Fruit fly (Drosophila melanogaster) whole organism, prepupa: ENCODE data around the gene CG7685.

Source experiments
- Blimp-1 ChIP-seq: fragments of 200-800 bp; sonication (Bioruptor generic); optimal IDR thresholded peaks from 3 replicates; lab custom pipeline; 2017; ENCODE audit warnings: missing biosample characterization, missing genetic modification characterization, mild to moderate bottlenecking, moderate library complexity, missing genetic modification reagents
- CG10631 ChIP-seq: fragments of 200-800 bp; sonication (Bioruptor generic); optimal IDR thresholded peaks from 2 replicates; lab custom pipeline; 2016; ENCODE audit warnings: missing biosample characterization, missing genetic modification characterization
- CG1621 ChIP-seq: fragments of 200-800 bp; sonication (Bioruptor generic); optimal IDR thresholded peaks from 3 replicates; lab custom pipeline; 2018; ENCODE audit warnings: missing biosample characterization, mild to moderate bottlenecking, missing genetic modification characterization
- CG16779 ChIP-seq: fragments of 200-800 bp; sonication (Bioruptor generic); optimal IDR thresholded peaks from 3 replicates; lab custom pipeline; 2017; ENCODE audit warnings: missing biosample characterization, mild to moderate bottlenecking, missing genetic modification characterization
- CG3032 ChIP-seq: fragments of 200-800 bp; optimal IDR thresholded peaks from 2 replicates; lab custom pipeline; 2019; ENCODE audit warnings: missing biosample characterization, mild to moderate bottlenecking, missing genetic modification characterization, moderate library complexity
- CG31627 ChIP-seq: fragments of 200-800 bp; sonication (Bioruptor generic); optimal IDR thresholded peaks from 3 replicates; lab custom pipeline; 2016; ENCODE audit warnings: missing biosample characterization, missing genetic modification characterization
- CG32006 ChIP-seq: fragments of 200-800 bp; sonication (Bioruptor generic); optimal IDR thresholded peaks from 3 replicates; lab custom pipeline; 2017; ENCODE audit warnings: missing biosample characterization, mild to moderate bottlenecking, missing genetic modification characterization
- CG34406 ChIP-seq: fragments of 200-800 bp; sonication (Bioruptor generic); optimal IDR thresholded peaks from 3 replicates; lab custom pipeline; 2016; ENCODE audit warnings: missing biosample characterization, missing genetic modification characterization
- CG4318 ChIP-seq: fragments of 200-800 bp; sonication (Bioruptor generic); optimal IDR thresholded peaks from 3 replicates; lab custom pipeline; 2017; ENCODE audit warnings: missing biosample characterization, mild to moderate bottlenecking, missing genetic modification characterization
- CG6163 ChIP-seq: fragments of 200-800 bp; sonication (Bioruptor generic); IDR thresholded peaks from 3 replicates; pipeline ENCODE4 v1.3.6; 2022; ENCODE audit warnings: missing biosample characterization, missing genetic modification characterization
- CG6276 ChIP-seq: fragments of 200-800 bp; sonication (Bioruptor generic); optimal IDR thresholded peaks from 2 replicates; lab custom pipeline; 2017; ENCODE audit warnings: missing biosample characterization, mild to moderate bottlenecking, missing genetic modification characterization
- CG6854 ChIP-seq: fragments of 200-800 bp; sonication (Bioruptor generic); optimal IDR thresholded peaks from 2 replicates; lab custom pipeline; 2017; ENCODE audit warnings: missing biosample characterization, mild to moderate bottlenecking, missing genetic modification characterization
- CG8119 ChIP-seq: fragments of 200-800 bp; sonication (Bioruptor generic); IDR thresholded peaks from 3 replicates; pipeline ENCODE4 v1.3.6; 2022; ENCODE audit warnings: missing biosample characterization, missing genetic modification characterization
- CG8319 ChIP-seq: fragments of 200-800 bp; sonication (Bioruptor generic); optimal IDR thresholded peaks from 3 replicates; lab custom pipeline; 2016; ENCODE audit warnings: missing biosample characterization, missing genetic modification characterization
- CG8632 ChIP-seq: fragments of 200-800 bp; sonication (Bioruptor generic); optimal IDR thresholded peaks from 3 replicates; lab custom pipeline; 2016; ENCODE audit warnings: missing biosample characterization, missing genetic modification characterization
- CG9139 ChIP-seq: fragments of 200-800 bp; sonication (Bioruptor generic); optimal IDR thresholded peaks from 3 replicates; lab custom pipeline; 2017; ENCODE audit warnings: missing biosample characterization, mild to moderate bottlenecking, missing genetic modification characterization
- Eip75B ChIP-seq: fragments of 200-800 bp; sonication (Bioruptor generic); optimal IDR thresholded peaks from 3 replicates; lab custom pipeline; 2016; ENCODE audit warnings: missing biosample characterization, missing genetic modification characterization
- Eip78C ChIP-seq: fragments of 200-800 bp; sonication (Bioruptor generic); peaks from one replicate; lab custom pipeline; 2016; ENCODE audit warnings: missing biosample characterization, missing genetic modification characterization
- Eip93F ChIP-seq: fragments of 200-800 bp; sonication (Bioruptor generic); optimal IDR thresholded peaks from 2 replicates; lab custom pipeline; 2016; ENCODE audit warnings: missing biosample characterization, mild to moderate bottlenecking, missing genetic modification characterization
- Gug ChIP-seq: fragments of 200-800 bp; sonication (Bioruptor generic); IDR thresholded peaks from 2 replicates; pipeline ENCODE4 v1.3.6; 2022; ENCODE audit warnings: missing biosample characterization, missing genetic modification characterization
- Hr39 ChIP-seq: fragments of 200-800 bp; sonication (Bioruptor generic); optimal IDR thresholded peaks from 2 replicates; lab custom pipeline; 2016; ENCODE audit warnings: missing biosample characterization, missing genetic modification characterization
- Hr4 ChIP-seq: fragments of 200-800 bp; sonication (Bioruptor generic); optimal IDR thresholded peaks from 3 replicates; lab custom pipeline; 2016; ENCODE audit warnings: missing biosample characterization, missing genetic modification characterization
- Lpt ChIP-seq: fragments of 200-800 bp; sonication (Bioruptor generic); optimal IDR thresholded peaks from 3 replicates; lab custom pipeline; 2016; ENCODE audit warnings: missing biosample characterization, missing genetic modification characterization
- Met ChIP-seq: fragments of 200-800 bp; sonication (Bioruptor generic); optimal IDR thresholded peaks from 3 replicates; lab custom pipeline; 2016; ENCODE audit warnings: missing biosample characterization, missing genetic modification characterization
- OdsH ChIP-seq: fragments of 200-800 bp; sonication (Bioruptor generic); optimal IDR thresholded peaks from 3 replicates; lab custom pipeline; 2016; ENCODE audit warnings: missing biosample characterization, missing genetic modification characterization
- Smox ChIP-seq: fragments of 200-800 bp; sonication (Bioruptor generic); optimal IDR thresholded peaks from 3 replicates; lab custom pipeline; 2016; ENCODE audit warnings: missing biosample characterization, missing genetic modification characterization
- Sox102F ChIP-seq: fragments of 200-800 bp; sonication (Bioruptor generic); optimal IDR thresholded peaks from 2 replicates; lab custom pipeline; 2016; ENCODE audit warnings: missing biosample characterization, mild to moderate bottlenecking, missing genetic modification characterization
- Sox15 ChIP-seq: fragments of 200-800 bp; sonication (Bioruptor generic); optimal IDR thresholded peaks from 3 replicates; lab custom pipeline; 2016; ENCODE audit warnings: missing biosample characterization, missing genetic modification characterization
- acj6 ChIP-seq: fragments of 200-800 bp; sonication (Bioruptor generic); optimal IDR thresholded peaks from 3 replicates; lab custom pipeline; 2016; ENCODE audit warnings: missing biosample characterization, missing genetic modification characterization
- cyc ChIP-seq: fragments of 200-800 bp; sonication (Bioruptor generic); optimal IDR thresholded peaks from 3 replicates; lab custom pipeline; 2016; ENCODE audit warnings: missing biosample characterization, missing genetic modification characterization
- dac ChIP-seq: fragments of 200-800 bp; sonication (Bioruptor generic); optimal IDR thresholded peaks from 2 replicates; lab custom pipeline; 2017; ENCODE audit warnings: missing biosample characterization, mild to moderate bottlenecking, missing genetic modification characterization
- dsx ChIP-seq: fragments of 200-800 bp; optimal IDR thresholded peaks from 3 replicates; lab custom pipeline; 2019; ENCODE audit warnings: missing biosample characterization, mild to moderate bottlenecking, missing genetic modification characterization, moderate library complexity; ENCODE audit not compliant: poor library complexity, severe bottlenecking
- eg ChIP-seq: fragments of 200-800 bp; sonication (Bioruptor generic); IDR thresholded peaks from 3 replicates; pipeline ENCODE4 v1.3.6; 2022; ENCODE audit warnings: missing biosample characterization, missing genetic modification characterization
- esn ChIP-seq: fragments of 200-800 bp; sonication (Bioruptor generic); optimal IDR thresholded peaks from 2 replicates; lab custom pipeline; 2016; ENCODE audit warnings: missing biosample characterization, mild to moderate bottlenecking, missing genetic modification characterization, moderate library complexity
- fd59A ChIP-seq: fragments of 200-800 bp; sonication (Bioruptor generic); optimal IDR thresholded peaks from 2 replicates; lab custom pipeline; 2017; ENCODE audit warnings: missing biosample characterization, mild to moderate bottlenecking, missing genetic modification characterization, missing genetic modification reagents
- fkh ChIP-seq: fragments of 200-800 bp; sonication (Bioruptor generic); optimal IDR thresholded peaks from 3 replicates; lab custom pipeline; 2017; ENCODE audit warnings: missing biosample characterization, mild to moderate bottlenecking, missing genetic modification characterization, moderate library complexity
- lz ChIP-seq: fragments of 200-800 bp; sonication (Bioruptor generic); optimal IDR thresholded peaks from 3 replicates; lab custom pipeline; 2016; ENCODE audit warnings: missing biosample characterization, missing genetic modification characterization
- net ChIP-seq: fragments of 200-800 bp; sonication (Bioruptor generic); optimal IDR thresholded peaks from 3 replicates; lab custom pipeline; 2016; ENCODE audit warnings: missing biosample characterization, missing genetic modification characterization
- pdm3 ChIP-seq: fragments of 200-800 bp; sonication (Bioruptor generic); optimal IDR thresholded peaks from 3 replicates; lab custom pipeline; 2016; ENCODE audit warnings: missing biosample characterization, missing genetic modification characterization
- spab ChIP-seq: fragments of 200-800 bp; sonication (Bioruptor generic); optimal IDR thresholded peaks from 2 replicates; lab custom pipeline; 2017; ENCODE audit warnings: missing biosample characterization, mild to moderate bottlenecking, missing genetic modification characterization, missing genetic modification reagents
- ss ChIP-seq, 2 experiments: fragments of 200-800 bp; sonication (Bioruptor generic); optimal IDR thresholded peaks; 2 replicates in 1 of 2; 3 replicates in 1 of 2; lab custom pipeline; 2017 to 2018; ENCODE audit warnings: mild to moderate bottlenecking in 2 of 2, missing biosample characterization in 2 of 2, missing genetic modification characterization in 2 of 2, moderate library complexity in 1 of 2
- topi ChIP-seq: fragments of 200-800 bp; sonication (Bioruptor generic); optimal IDR thresholded peaks from 3 replicates; lab custom pipeline; 2016; ENCODE audit warnings: missing biosample characterization, missing genetic modification characterization

Gene CG7685

DNA sequence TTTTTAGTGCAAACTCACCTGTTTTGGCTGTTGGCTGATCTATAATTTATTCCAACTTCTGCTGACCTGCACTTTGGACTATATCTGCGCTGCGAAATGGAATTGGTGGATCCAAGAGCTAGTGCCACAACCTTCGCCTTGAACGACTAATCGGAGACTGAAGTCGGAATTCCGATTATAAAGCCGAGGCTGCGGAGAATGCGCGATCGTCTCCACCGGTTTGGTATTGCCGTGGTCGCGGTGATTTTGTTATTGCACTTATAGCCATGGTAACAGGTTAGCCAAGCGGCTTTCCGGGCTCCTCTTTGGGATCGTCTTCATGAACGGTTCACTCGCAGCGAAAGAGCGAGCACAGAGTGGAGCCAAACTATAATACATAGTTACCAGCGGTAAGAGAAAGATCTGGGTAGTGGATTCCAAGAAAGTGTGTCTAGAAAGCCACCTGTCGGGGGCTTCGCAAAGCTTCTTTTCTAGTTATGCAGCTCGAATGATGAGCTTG, 23.7 kb upstream of the CG7685 start, which contains the start of gene CG7675 (continued):
- TF ChIP-seq CG6276 (GFP tag; lab: Kevin White, UChicago) (no peak), Eip75B (GFP tag; lab: Kevin White, UChicago) (peak; percentile 52), Eip78C (GFP tag; lab: Kevin White, UChicago) (no peak), Sox102F (GFP tag; lab: Kevin White, UChicago) (peak; percentile 26), OdsH (GFP tag; lab: Kevin White, UChicago) (no peak), Gug (GFP tag; lab: Robert Waterston, UW) (no peak), CG8319 (GFP tag; lab: Kevin White, UChicago) (no peak), Smox (GFP tag; lab: Kevin White, UChicago) (no peak)

DNA sequence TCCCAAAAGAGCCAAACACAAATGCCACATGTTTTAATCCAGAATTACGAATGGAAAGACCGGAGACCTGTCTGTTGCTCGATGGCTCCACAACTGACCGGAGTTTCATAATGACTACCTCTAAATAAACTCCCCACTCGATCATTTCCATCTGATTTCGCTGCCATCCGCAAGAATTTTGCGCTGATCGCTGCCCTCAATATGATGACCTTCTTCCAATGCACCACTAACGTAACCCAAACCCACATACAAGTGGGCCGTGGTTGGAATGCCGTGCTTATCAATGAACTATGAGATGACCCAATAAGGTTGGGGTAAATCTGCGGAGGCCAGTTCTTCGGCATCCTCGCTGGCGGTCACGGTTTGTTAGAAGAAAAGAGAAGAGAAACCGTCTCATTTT, 19.8 kb upstream of the CG7685 start, which contains the start of gene CG14309:
TSS of gene CG14309 (minus strand) at position 101 of the 400 bp plus-strand sequence.
- TF ChIP-seq CG6163 (GFP tag; lab: Robert Waterston, UW) (no peak), Eip75B (GFP tag; lab: Kevin White, UChicago) (no peak), esn (GFP tag; lab: Kevin White, UChicago) (no peak), CG1621 (no peak)

DNA sequence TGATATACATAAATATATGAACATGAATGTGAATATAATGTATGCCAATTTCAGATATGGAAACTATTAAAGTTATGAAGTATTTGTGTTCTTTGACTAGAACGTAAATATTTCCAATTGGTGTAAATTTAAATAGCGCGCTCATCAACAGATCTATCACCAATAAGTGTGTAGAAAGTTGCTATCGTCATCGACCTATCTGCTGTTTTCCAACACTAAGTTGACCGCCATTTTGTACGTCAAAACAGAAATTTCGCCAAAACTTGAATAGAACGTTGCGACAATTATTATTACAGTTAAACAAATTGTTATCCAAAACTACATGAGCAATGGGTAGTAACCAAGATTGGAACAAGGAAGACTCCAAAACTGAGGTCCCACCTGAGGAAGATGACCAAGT, 19.1 kb upstream of the CG7685 start, which contains the start of gene cona:
TSS of gene cona (plus strand) at position 236 of the 400 bp plus-strand sequence.
- TF ChIP-seq Sox102F (GFP tag; lab: Kevin White, UChicago) = no peak
- TF ChIP-seq dsx (GFP tag; lab: Kevin White, UChicago) = no peak
- no peak for TF ChIP-seq eg (GFP tag; lab: Robert Waterston, UW)
- TF ChIP-seq Gug (GFP tag; lab: Robert Waterston, UW) = no peak
- no peak for TF ChIP-seq Sox15
- no peak for TF ChIP-seq spab
- TF ChIP-seq pdm3 (GFP tag; lab: Kevin White, UChicago) = no peak
- no peak for TF ChIP-seq CG8119
- TF ChIP-seq fkh (GFP tag; lab: Kevin White, UChicago) = no peak
- no peak for TF ChIP-seq Eip75B (GFP tag; lab: Kevin White, UChicago)
- TF ChIP-seq OdsH (GFP tag; lab: Kevin White, UChicago) = no peak
- TF ChIP-seq CG32006 (GFP tag; lab: Kevin White, UChicago) = no peak
- no peak for TF ChIP-seq cyc
- no peak for TF ChIP-seq CG34406 (GFP tag; lab: Kevin White, UChicago)

DNA sequence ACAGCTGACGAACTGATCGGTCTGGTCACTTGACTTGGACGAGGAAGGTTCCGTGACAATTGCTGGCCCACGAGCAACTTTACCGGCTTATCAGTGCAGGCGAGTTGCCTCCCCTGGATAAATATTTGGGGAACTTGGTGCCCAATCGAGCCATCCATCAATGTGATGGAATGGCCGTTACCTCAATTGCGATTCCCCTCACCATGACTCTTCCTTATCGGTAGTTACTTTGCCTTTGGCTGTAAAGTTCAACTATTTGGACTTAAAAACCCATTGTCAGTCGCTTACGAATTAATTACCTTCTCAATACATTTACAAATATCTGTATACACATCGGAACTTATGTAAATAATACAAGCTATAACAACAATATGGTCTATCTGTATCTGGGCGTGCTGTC, 14.9 kb upstream of the CG7685 start, which contains the start of gene Vha100-4:
TSS of gene Vha100-4 (minus strand) at position 16 of the 400 bp plus-strand sequence.
- TF ChIP-seq Hr4 (GFP tag; lab: Kevin White, UChicago) = no peak

DNA sequence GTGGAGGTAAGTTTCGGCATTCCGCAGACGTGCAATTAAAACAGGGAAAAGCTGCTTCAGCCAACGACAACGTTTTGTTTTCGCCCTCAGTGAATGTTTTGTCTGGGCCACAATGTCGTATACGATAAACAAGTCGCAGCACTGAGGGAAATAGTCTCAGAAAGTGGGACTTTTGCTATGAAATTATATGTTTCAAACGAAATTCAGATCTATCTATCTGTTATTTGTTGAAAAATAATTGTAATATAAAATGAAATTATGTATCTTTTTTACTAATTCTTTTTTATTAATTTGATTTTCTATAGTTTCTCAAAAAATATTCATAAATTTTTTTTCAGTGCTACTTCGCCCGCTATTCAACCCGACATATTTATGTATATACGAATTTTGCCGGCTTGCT, 11.3 kb upstream of the CG7685 start:
- TF ChIP-seq CG8632 = peak; percentile 75
- no peak for TF ChIP-seq dac (GFP tag; lab: Kevin White, UChicago)
- no peak for TF ChIP-seq Hr4 (GFP tag; lab: Kevin White, UChicago)
- peak; percentile 34 for TF ChIP-seq CG4318
- no peak for TF ChIP-seq cyc
- TF ChIP-seq Gug (GFP tag; lab: Robert Waterston, UW) = peak; percentile 53
- TF ChIP-seq ss (GFP tag; optimal IDR thresholded peaks at IDR 0.05; lab: Kevin White, UChicago) = no peak
- peak; percentile 58 for TF ChIP-seq Hr39 (GFP tag; lab: Kevin White, UChicago)
- peak; percentile 41 for TF ChIP-seq spab
- peak; percentile 73 for TF ChIP-seq net (GFP tag; lab: Kevin White, UChicago)
- TF ChIP-seq lz (GFP tag; lab: Kevin White, UChicago) = peak; percentile 47
- peak; percentile 83 for TF ChIP-seq acj6 (GFP tag; lab: Kevin White, UChicago)
- TF ChIP-seq CG6276 (GFP tag; lab: Kevin White, UChicago) = no peak
- TF ChIP-seq fd59A (GFP tag; lab: Kevin White, UChicago) = peak; percentile 42
- no peak for TF ChIP-seq topi (GFP tag; lab: Kevin White, UChicago)
- TF ChIP-seq Lpt (GFP tag; lab: Kevin White, UChicago) = peak; percentile 46
- TF ChIP-seq pdm3 (GFP tag; lab: Kevin White, UChicago) = peak; percentile 46
- no peak for TF ChIP-seq CG6854 (GFP tag; lab: Kevin White, UChicago)
- peak; percentile 92 for TF ChIP-seq Eip78C (GFP tag; lab: Kevin White, UChicago)
- peak; percentile 42 for TF ChIP-seq CG9139 (GFP tag; lab: Kevin White, UChicago)
- TF ChIP-seq CG31627 (GFP tag; lab: Kevin White, UChicago) = peak; percentile 64
- TF ChIP-seq CG10631 = no peak
- TF ChIP-seq Met = no peak
- no peak for TF ChIP-seq Eip93F
- no peak for TF ChIP-seq Blimp-1 (GFP tag; lab: Kevin White, UChicago)
- peak; percentile 50 for TF ChIP-seq CG3032 (tag; lab: Kevin White, UChicago)
- TF ChIP-seq CG16779 (tag; lab: Kevin White, UChicago) = no peak
